Worm (Caenorhabditis elegans) whole organism, young adult: ENCODE results near the gene htrl-1.

Experiments
- D2030.7 ChIP-seq: fragments of 200-800 bp; sonication (Bioruptor generic); IDR thresholded peaks from 2 replicates; pipeline ENCODE4 v1.3.6; 2022; ENCODE audit warnings: missing genetic modification reagents, missing genetic modification characterization, missing compliant biosample characterization
- athp-1 ChIP-seq: sonication (generic microtip); optimal IDR thresholded peaks from 2 replicates; lab custom pipeline; 2017; ENCODE audit warnings: mild to moderate bottlenecking, missing genetic modification characterization, missing compliant biosample characterization
- die-1 ChIP-seq: sonication (generic microtip); optimal IDR thresholded peaks from 2 replicates; lab custom pipeline; 2016; ENCODE audit warnings: missing genotype, mild to moderate bottlenecking, missing genetic modification characterization, missing compliant biosample characterization

- TF ChIP-seq athp-1 (tag; lab: Kevin White, UChicago) (peak; percentile 59), D2030.7 (GFP tag; lab: Robert Waterston, UW) (peak; percentile 93), die-1 (tag; lab: Kevin White, UChicago) (peak; percentile 15)
These were observed 8.7 kb upstream of the htrl-1 start, which contains the start of the genes C55A6.1 and C55A6.10 for ce11 chrV:11504853-11505397.
